Fruit fly (Drosophila melanogaster) whole organism, adult: ENCODE results near the gene CG17780.

Experiments
- CG1620 ChIP-seq: fragments of 200-800 bp; sonication (Bioruptor generic); optimal IDR thresholded peaks from 2 replicates; lab custom pipeline; 2016; ENCODE audit warnings: missing biosample characterization, missing genetic modification characterization
- CG7101 ChIP-seq: fragments of 200-800 bp; sonication (Bioruptor generic); optimal IDR thresholded peaks from 2 replicates; lab custom pipeline; 2018; ENCODE audit warnings: missing biosample characterization, mild to moderate bottlenecking, missing genetic modification characterization, moderate library complexity
- bab1 ChIP-seq: fragments of 200-800 bp; sonication (Bioruptor generic); optimal IDR thresholded peaks from 3 replicates; lab custom pipeline; 2019; ENCODE audit warnings: missing biosample characterization, mild to moderate bottlenecking, missing genetic modification characterization, moderate library complexity
- cnc ChIP-seq, 2 experiments: fragments of >200 bp; optimal IDR thresholded peaks; 2 replicates each; lab custom pipeline; 2017
- toe ChIP-seq: fragments of 200-800 bp; sonication (Bioruptor generic); optimal IDR thresholded peaks from 2 replicates; lab custom pipeline; 2016; ENCODE audit warnings: missing biosample characterization, missing genetic modification characterization

DNA sequence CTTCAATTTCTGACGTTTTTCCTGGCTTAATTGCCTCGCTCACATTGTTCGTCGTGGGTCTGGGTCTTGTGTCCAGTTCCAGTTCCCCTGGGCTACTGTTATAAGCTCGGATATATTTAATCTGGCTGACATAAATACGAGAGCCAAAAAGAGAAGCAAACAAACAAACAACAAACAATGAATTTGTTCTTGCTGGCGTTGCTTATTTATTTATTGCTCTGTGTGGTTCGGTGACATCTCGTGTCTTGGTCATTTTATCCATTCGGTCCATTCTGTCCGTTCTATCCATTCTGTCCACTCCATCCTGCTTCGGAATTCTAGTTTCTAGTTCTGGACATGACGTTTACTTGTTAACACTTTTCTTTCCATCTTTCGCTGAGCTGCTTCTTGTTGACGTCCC lies at the start of gene CG17780:
- TF ChIP-seq cnc (optimal IDR thresholded peaks at IDR 0.05; lab: Kevin White, UChicago) (no peak), CG7101 (tag; lab: Kevin White, UChicago) (no peak), toe (GFP tag; lab: Kevin White, UChicago) (no peak), CG1620 (GFP tag; lab: Kevin White, UChicago) (no peak), bab1 (GFP tag; lab: Kevin White, UChicago) (no peak)
